Worm (Caenorhabditis elegans): ENCODE results near the gene T10H9.8.

DNA sequence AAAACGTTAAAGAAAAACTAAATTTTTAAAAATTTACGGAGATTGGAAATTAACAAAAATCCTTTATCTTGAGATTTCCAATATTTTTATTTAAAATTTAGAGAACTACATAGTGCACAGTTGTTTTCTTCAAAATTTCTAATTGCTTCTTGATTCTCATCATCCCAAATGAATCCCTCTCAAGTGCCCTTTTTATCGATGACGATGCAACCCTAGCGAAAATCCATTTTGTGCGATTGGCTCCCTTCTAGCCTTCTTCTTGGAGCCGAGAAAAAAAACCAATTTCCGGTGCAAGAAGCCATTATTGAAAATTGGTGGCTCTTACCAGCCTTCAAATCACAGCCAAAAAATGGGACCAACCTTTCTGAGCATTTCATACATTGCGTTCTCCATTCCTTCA, 10.4 kb downstream of the T10H9.8 start:
- TF ChIP-seq W03F9.2 (tag; optimal IDR thresholded peaks at IDR 0.05) (no peak), dao-5 (tag; optimal IDR thresholded peaks at IDR 0.05) (no peak), him-1 (tag; optimal IDR thresholded peaks at IDR 0.05) (no peak)
